Worm (Caenorhabditis elegans) whole organism, midembryonic: ENCODE results near the gene T10H4.4.

Experiments
- cog-1 ChIP-seq: sonication (generic microtip); optimal IDR thresholded peaks from 2 replicates; lab custom pipeline; 2016; ENCODE audit warnings: missing genetic modification characterization, missing compliant biosample characterization
- flt-1 ChIP-seq: fragments of 200-800 bp; sonication (Bioruptor generic); IDR thresholded peaks from 2 replicates; pipeline ENCODE4 v1.3.6; 2022; ENCODE audit warnings: missing genetic modification characterization, missing compliant biosample characterization
- klf-2 ChIP-seq: fragments of 200-800 bp; sonication (Bioruptor generic); conservative IDR thresholded peaks from 2 replicates; pipeline ENCODE4 v1.3.6; 2022; ENCODE audit warnings: missing genetic modification reagents, missing genetic modification characterization, missing compliant biosample characterization
- tab-1 ChIP-seq: fragments of 200-800 bp; sonication (Bioruptor generic); IDR thresholded peaks from 2 replicates; pipeline ENCODE4 v1.3.6; 2022; ENCODE audit warnings: missing genetic modification characterization, missing compliant biosample characterization
- ztf-23 ChIP-seq: fragments of 200-800 bp; sonication (Bioruptor generic); IDR thresholded peaks from 2 replicates; pipeline ENCODE4 v1.3.6; 2022; ENCODE audit warnings: missing genetic modification reagents, missing genetic modification characterization, missing compliant biosample characterization
- ztf-29 ChIP-seq: fragments of 200-800 bp; sonication (Bioruptor generic); IDR thresholded peaks from 2 replicates; pipeline ENCODE4 v1.3.6; 2022; ENCODE audit warnings: missing genetic modification reagents, missing genetic modification characterization, missing compliant biosample characterization

DNA sequence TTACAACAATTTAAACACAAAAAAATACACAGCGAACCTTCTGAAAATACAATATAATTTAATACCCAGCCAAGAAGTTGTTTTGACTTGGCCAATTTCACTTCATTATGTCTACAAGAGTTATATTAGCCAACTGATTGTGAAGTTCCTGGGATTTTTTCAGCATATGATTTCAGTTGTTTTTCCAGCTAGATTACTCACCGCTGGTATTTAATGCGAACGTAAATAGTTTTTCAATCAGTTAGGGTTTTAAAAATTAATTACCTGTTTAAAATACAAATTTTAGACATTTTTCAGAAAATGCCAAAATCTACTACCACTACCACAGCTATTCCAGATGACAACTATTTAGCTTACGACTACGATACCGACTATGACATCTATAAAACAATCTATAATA lies 46.5 kb downstream of the T10H4.4 start, which contains the start of gene srw-14:
- TF ChIP-seq klf-2 (GFP tag; lab: Robert Waterston, UW), result no peak
- no peak for TF ChIP-seq tab-1 (GFP tag; lab: Robert Waterston, UW)
- no peak for TF ChIP-seq ztf-29
- TF ChIP-seq cog-1, result no peak
- no peak for TF ChIP-seq flt-1 (GFP tag; lab: Robert Waterston, UW)
- TF ChIP-seq ztf-23 (GFP tag; lab: Robert Waterston, UW), result no peak
